Fruit fly (Drosophila melanogaster): Measurements from ENCODE around the gene CG7878.

Gene CG7878

dm6 chr3R:8105088-8105542 is 17.4 kb upstream of the CG7878 start, which contains the start of gene puc (continued):
- TF ChIP-seq CG11902 (GFP tag; optimal IDR thresholded peaks at IDR 0.05) (no peak), CG6276 (GFP tag; optimal IDR thresholded peaks at IDR 0.05) (no peak), achi (GFP tag; optimal IDR thresholded peaks at IDR 0.05) (peak; percentile 34), Ets96B (tag; optimal IDR thresholded peaks at IDR 0.05) (no peak), salr (GFP tag; optimal IDR thresholded peaks at IDR 0.05) (no peak), Sox15 (GFP tag; optimal IDR thresholded peaks at IDR 0.05) (no peak), Smox (GFP tag; optimal IDR thresholded peaks at IDR 0.05) (peak; percentile 31), acj6 (GFP tag; optimal IDR thresholded peaks at IDR 0.05) (no peak), fd85E (GFP tag; optimal IDR thresholded peaks at IDR 0.05) (peak; percentile 28), CG10631 (GFP tag; optimal IDR thresholded peaks at IDR 0.05) (no peak), CG15336 (GFP tag; IDR thresholded peaks at IDR 0.05) (no peak), CG6808 (GFP tag; optimal IDR thresholded peaks at IDR 0.05) (no peak), CG8632 (GFP tag; optimal IDR thresholded peaks at IDR 0.05) (peak; percentile 16), CG1621 (tag; optimal IDR thresholded peaks at IDR 0.05) (no peak), esn (GFP tag; optimal IDR thresholded peaks at IDR 0.05) (peak; percentile 63), CG10669 (GFP tag; optimal IDR thresholded peaks at IDR 0.05) (no peak), CG34406 (GFP tag; optimal IDR thresholded peaks at IDR 0.05) (no peak), CG32006 (GFP tag; optimal IDR thresholded peaks at IDR 0.05) (no peak), Lpt (GFP tag; optimal IDR thresholded peaks at IDR 0.05) (no peak), Hr39 (GFP tag; optimal IDR thresholded peaks at IDR 0.05) (peak; percentile 3), CG7368 (GFP tag; optimal IDR thresholded peaks at IDR 0.05) (peak; percentile 11), Hr38 (GFP tag; optimal IDR thresholded peaks at IDR 0.05) (no peak), CG4318 (GFP tag; optimal IDR thresholded peaks at IDR 0.05) (no peak)

- TF ChIP-seq CG4318 (GFP tag; optimal IDR thresholded peaks at IDR 0.05) (no peak), Hr4 (GFP tag; optimal IDR thresholded peaks at IDR 0.05) (peak; percentile 46), salr (GFP tag; optimal IDR thresholded peaks at IDR 0.05) (peak; percentile 96 to 98), CG3032 (tag; optimal IDR thresholded peaks at IDR 0.05) (peak; percentile 95), CG6163 (GFP tag; IDR thresholded peaks at IDR 0.05) (no peak), CG8632 (GFP tag; optimal IDR thresholded peaks at IDR 0.05) (peak; percentile 98), Smox (GFP tag; optimal IDR thresholded peaks at IDR 0.05) (peak; percentile 88), esn (GFP tag; optimal IDR thresholded peaks at IDR 0.05) (peak; percentile 92), CG8119 (GFP tag; IDR thresholded peaks at IDR 0.05) (no peak), CG6792 (GFP tag; optimal IDR thresholded peaks at IDR 0.05) (peak; percentile 92), CG9139 (GFP tag; optimal IDR thresholded peaks at IDR 0.05) (peak; percentile 100), CG15336 (GFP tag; IDR thresholded peaks at IDR 0.05) (no peak), ss (GFP tag; optimal IDR thresholded peaks at IDR 0.05) (peak; percentile 100), vri (GFP tag; optimal IDR thresholded peaks at IDR 0.05) (peak; percentile 98), fd85E (GFP tag; optimal IDR thresholded peaks at IDR 0.05) (peak; percentile 87), CG3919 (GFP tag; optimal IDR thresholded peaks at IDR 0.05) (peak; percentile 94), cyc (GFP tag; optimal IDR thresholded peaks at IDR 0.05) (peak; percentile 76), Sox14 (GFP tag; optimal IDR thresholded peaks at IDR 0.05) (peak; percentile 90), Blimp-1 (GFP tag; optimal IDR thresholded peaks at IDR 0.05) (peak; percentile 83), CG6276 (GFP tag; optimal IDR thresholded peaks at IDR 0.05) (peak; percentile 98), Met (GFP tag; optimal IDR thresholded peaks at IDR 0.05) (peak; percentile 93), Hr39 (GFP tag; optimal IDR thresholded peaks at IDR 0.05) (peak; percentile 85), CG7368 (GFP tag; optimal IDR thresholded peaks at IDR 0.05) (peak; percentile 97), Eip93F (GFP tag; optimal IDR thresholded peaks at IDR 0.05) (peak; percentile 87), lz (GFP tag; optimal IDR thresholded peaks at IDR 0.05) (peak; percentile 76), Ets96B (tag; optimal IDR thresholded peaks at IDR 0.05) (peak; percentile 97), CG34406 (GFP tag; optimal IDR thresholded peaks at IDR 0.05) (peak; percentile 97), pdm3 (GFP tag; optimal IDR thresholded peaks at IDR 0.05) (peak; percentile 94), CG11902 (GFP tag; optimal IDR thresholded peaks at IDR 0.05) (no peak), CG1621 (tag; optimal IDR thresholded peaks at IDR 0.05) (peak; percentile 98), CG32006 (GFP tag; optimal IDR thresholded peaks at IDR 0.05) (peak; percentile 51), Sox15 (GFP tag; optimal IDR thresholded peaks at IDR 0.05) (no peak), CG8319 (GFP tag; optimal IDR thresholded peaks at IDR 0.05) (peak; percentile 91), eg (GFP tag; IDR thresholded peaks at IDR 0.05) (no peak), CG6808 (GFP tag; optimal IDR thresholded peaks at IDR 0.05) (peak; percentile 99), dac (GFP tag; optimal IDR thresholded peaks at IDR 0.05) (peak; percentile 78), spab (GFP tag; optimal IDR thresholded peaks at IDR 0.05) (peak; percentile 99), CG6854 (GFP tag; optimal IDR thresholded peaks at IDR 0.05) (peak; percentile 99), net (GFP tag; optimal IDR thresholded peaks at IDR 0.05) (peak; percentile 99)
These were observed 16.4 kb upstream of the CG7878 start for dm6 chr3R:8105839-8106718.
